Worm (Caenorhabditis elegans) whole organism, L4 larva: ENCODE data around the gene ZC262.7.

ENCODE experiments used
- F10B5.3 ChIP-seq: sonication (generic microtip); optimal IDR thresholded peaks from 2 replicates; lab custom pipeline; 2016; ENCODE audit warnings: mild to moderate bottlenecking, missing genetic modification characterization, missing compliant biosample characterization
- F44E2.7 ChIP-seq: fragments of 200-800 bp; sonication (Bioruptor generic); IDR thresholded peaks from 2 replicates; pipeline ENCODE4 v2.1.2; 2022; ENCODE audit warnings: missing genetic modification characterization, missing compliant biosample characterization
- T26A8.4 ChIP-seq: fragments of 200-800 bp; sonication (Bioruptor generic); IDR thresholded peaks from 2 replicates; pipeline ENCODE4 v1.3.6; 2022; ENCODE audit warnings: missing genetic modification characterization, missing compliant biosample characterization
- Y48G9A.11 ChIP-seq: fragments of 200-800 bp; sonication (Bioruptor generic); IDR thresholded peaks from 2 replicates; pipeline ENCODE4 v1.3.6; 2022; ENCODE audit warnings: missing genetic modification reagents, missing genetic modification characterization, missing compliant biosample characterization
- Y75B8A.6 ChIP-seq: fragments of 200-800 bp; sonication (Bioruptor generic); IDR thresholded peaks from 2 replicates; pipeline ENCODE4 v1.3.6; 2022; ENCODE audit warnings: missing genetic modification reagents, missing genetic modification characterization, missing compliant biosample characterization
- arid-1 ChIP-seq: fragments of 200-800 bp; sonication (Bioruptor generic); conservative IDR thresholded peaks from 2 replicates; pipeline ENCODE4 v1.3.6; 2022; ENCODE audit warnings: missing genetic modification reagents, missing genetic modification characterization, missing compliant biosample characterization
- ceh-20 ChIP-seq: fragments of 200-800 bp; sonication (Bioruptor generic); IDR thresholded peaks from 2 replicates; pipeline ENCODE4 v1.3.6; 2022; ENCODE audit warnings: missing genetic modification reagents, missing genetic modification characterization, missing compliant biosample characterization
- ceh-32 ChIP-seq: sonication (generic microtip); optimal IDR thresholded peaks from 2 replicates; lab custom pipeline; 2016; ENCODE audit warnings: mild to moderate bottlenecking, missing genetic modification characterization, missing compliant biosample characterization; ENCODE audit not compliant: poor library complexity
- ceh-82 ChIP-seq: sonication (generic microtip); optimal IDR thresholded peaks from 2 replicates; lab custom pipeline; 2017; ENCODE audit warnings: missing biosample characterization, missing genetic modification characterization
- daf-16 ChIP-seq, 3 experiments: sonication (generic microtip); optimal IDR thresholded peaks; 2 replicates each; lab custom pipeline; 2016 to 2017; ENCODE audit warnings: missing genetic modification characterization in 3 of 3, missing genetic modification reagents in 3 of 3, mild to moderate bottlenecking in 2 of 3, missing compliant biosample characterization in 2 of 3, missing biosample characterization in 1 of 3, moderate library complexity in 1 of 3
- dmd-6 ChIP-seq: fragments of 200-800 bp; sonication (Bioruptor generic); IDR thresholded peaks from 2 replicates; pipeline ENCODE4 v1.3.6; 2022; ENCODE audit warnings: missing genetic modification reagents, missing genetic modification characterization, missing compliant biosample characterization
- dve-1 ChIP-seq: sonication (generic microtip); optimal IDR thresholded peaks from 2 replicates; lab custom pipeline; 2017; ENCODE audit warnings: antibody characterized with exemption, mild to moderate bottlenecking, missing genetic modification characterization, missing compliant biosample characterization; ENCODE audit not compliant: insufficient read depth
- fkh-10 ChIP-seq: fragments of 150-350 bp; optimal IDR thresholded peaks from 2 replicates; lab custom pipeline; 2014; ENCODE audit warnings: missing biosample characterization, missing genetic modification reagents, missing genetic modification characterization
- hlh-11 ChIP-seq: fragments of 200-800 bp; sonication (Bioruptor generic); optimal IDR thresholded peaks from 2 replicates; lab custom pipeline; 2018; ENCODE audit warnings: mild to moderate bottlenecking, missing genetic modification characterization, missing compliant biosample characterization
- hlh-30 ChIP-seq: sonication (generic microtip); optimal IDR thresholded peaks from 2 replicates; lab custom pipeline; 2017; ENCODE audit warnings: antibody characterized with exemption, mild to moderate bottlenecking, missing genetic modification characterization, missing compliant biosample characterization; ENCODE audit not compliant: insufficient read depth
- lin-1 ChIP-seq: fragments of 200-800 bp; sonication (Bioruptor generic); IDR thresholded peaks from 2 replicates; pipeline ENCODE4 v1.3.6; 2022; ENCODE audit warnings: missing genetic modification reagents, missing genetic modification characterization, missing compliant biosample characterization
- lin-39 ChIP-seq: fragments of 150-350 bp; optimal IDR thresholded peaks from 2 replicates; lab custom pipeline; 2014; ENCODE audit warnings: missing biosample characterization, missing genetic modification reagents, missing genetic modification characterization
- lsy-2 ChIP-seq, 2 experiments: fragments of 150-350 bp in 1 of 2; sonication (generic microtip) in 1 of 2; optimal IDR thresholded peaks; 2 replicates each; lab custom pipeline; 2014 to 2017; ENCODE audit warnings: missing biosample characterization in 2 of 2, missing genetic modification characterization in 2 of 2
- madf-5 ChIP-seq, 2 experiments: fragments of 200-800 bp; sonication (Bioruptor generic); IDR thresholded peaks; 2 replicates each; pipeline ENCODE4 v1.3.6; 2022; ENCODE audit warnings: missing compliant biosample characterization in 2 of 2, missing genetic modification characterization in 2 of 2
- mdl-1 ChIP-seq, 2 experiments: fragments of 150-350 bp in 1 of 2; sonication (generic microtip) in 1 of 2; optimal IDR thresholded peaks; 2 replicates each; lab custom pipeline; 2014 to 2017; ENCODE audit warnings: missing biosample characterization in 2 of 2, missing genetic modification characterization in 2 of 2
- mdt-29 ChIP-seq: fragments of 200-800 bp; sonication (Bioruptor generic); IDR thresholded peaks from 2 replicates; pipeline ENCODE4 v1.3.6; 2022; ENCODE audit warnings: missing genetic modification reagents, missing genetic modification characterization, missing compliant biosample characterization
- mes-2 ChIP-seq: sonication (generic microtip); optimal IDR thresholded peaks from 2 replicates; lab custom pipeline; 2016; ENCODE audit warnings: missing genotype, mild to moderate bottlenecking, missing genetic modification characterization, missing compliant biosample characterization; ENCODE audit not compliant: poor library complexity, severe bottlenecking
- mxl-3 ChIP-seq: fragments of 200-800 bp; sonication (Bioruptor generic); optimal IDR thresholded peaks from 2 replicates; lab custom pipeline; 2018; ENCODE audit warnings: mild to moderate bottlenecking, missing genetic modification characterization, missing compliant biosample characterization
- nhr-11 ChIP-seq: fragments of 150-350 bp; optimal IDR thresholded peaks from 2 replicates; lab custom pipeline; 2014; ENCODE audit warnings: missing biosample characterization, missing genetic modification characterization
- nhr-77 ChIP-seq: fragments of 150-350 bp; optimal IDR thresholded peaks from 2 replicates; lab custom pipeline; 2014; ENCODE audit warnings: missing biosample characterization, missing genetic modification characterization
- php-3 ChIP-seq: fragments of 200-800 bp; sonication (Bioruptor generic); IDR thresholded peaks from 2 replicates; pipeline ENCODE4 v1.3.6; 2022; ENCODE audit warnings: missing genetic modification reagents, missing genetic modification characterization, missing compliant biosample characterization
- saeg-2 ChIP-seq: fragments of 200-800 bp; sonication (Bioruptor generic); IDR thresholded peaks from 2 replicates; pipeline ENCODE4 v1.3.6; 2022; ENCODE audit warnings: missing genetic modification reagents, missing genetic modification characterization, missing compliant biosample characterization
- snpc-1.2 ChIP-seq: fragments of 200-800 bp; sonication (Bioruptor generic); IDR thresholded peaks from 2 replicates; pipeline ENCODE4 v1.3.6; 2022; ENCODE audit warnings: missing genetic modification reagents, missing genetic modification characterization, missing compliant biosample characterization
- unc-62 ChIP-seq, 3 experiments: fragments of 150-350 bp in 1 of 3; sonication (generic microtip); optimal IDR thresholded peaks in 2 of 3; peaks in 1 of 3; 1 replicate in 1 of 3; 2 replicates in 2 of 3; lab custom pipeline; 2014 to 2017; ENCODE audit warnings: missing biosample characterization in 3 of 3, missing genetic modification characterization in 3 of 3, missing genetic modification reagents in 3 of 3, missing genotype in 1 of 3
- ztf-11 ChIP-seq: fragments of 150-350 bp; optimal IDR thresholded peaks from 2 replicates; lab custom pipeline; 2014; ENCODE audit warnings: missing biosample characterization, missing genetic modification characterization
- ztf-7 ChIP-seq: fragments of 150-350 bp; optimal IDR thresholded peaks from 2 replicates; lab custom pipeline; 2014; ENCODE audit warnings: missing biosample characterization, missing genetic modification characterization

Gene ZC262.7

DNA sequence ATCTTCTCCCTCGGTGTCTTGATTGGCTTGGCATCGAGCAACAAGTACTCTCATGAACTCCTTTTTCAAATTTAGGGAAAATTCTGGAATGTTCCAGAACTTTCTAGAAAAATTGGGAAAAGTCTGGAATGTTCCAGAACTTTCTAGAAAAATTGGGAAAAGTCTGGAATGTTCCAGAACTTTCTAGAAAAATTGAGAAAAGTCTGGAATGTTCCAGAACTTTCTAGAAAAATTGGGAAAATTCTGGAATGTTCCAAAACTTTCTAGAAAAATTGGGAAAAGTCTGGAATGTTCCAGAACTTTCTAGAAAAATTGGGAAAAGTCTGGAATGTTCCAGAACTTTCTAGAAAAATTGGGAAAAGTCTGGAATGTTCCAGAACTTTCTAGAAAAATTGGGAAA lies at the start of gene ZC262.7:
Gene ZC262.7 (minus strand): TSS at position 54 of the 400 bp plus-strand sequence.
- TF ChIP-seq arid-1 (GFP tag; lab: Robert Waterston, UW): peak; percentile 44; the same call in 1 of the 2 replicates
- TF ChIP-seq lin-1 (GFP tag; lab: Robert Waterston, UW): peak; percentile 62; the same call in 1 of the 2 replicates
- TF ChIP-seq Y48G9A.11 (GFP tag; lab: Robert Waterston, UW): peak; percentile 37; the same call in 1 of the 2 replicates
- TF ChIP-seq mdt-29 (GFP tag; lab: Robert Waterston, UW): peak; percentile 72
- TF ChIP-seq snpc-1.2 (GFP tag; lab: Robert Waterston, UW): peak; percentile 17; the same call in 1 of the 2 replicates

DNA sequence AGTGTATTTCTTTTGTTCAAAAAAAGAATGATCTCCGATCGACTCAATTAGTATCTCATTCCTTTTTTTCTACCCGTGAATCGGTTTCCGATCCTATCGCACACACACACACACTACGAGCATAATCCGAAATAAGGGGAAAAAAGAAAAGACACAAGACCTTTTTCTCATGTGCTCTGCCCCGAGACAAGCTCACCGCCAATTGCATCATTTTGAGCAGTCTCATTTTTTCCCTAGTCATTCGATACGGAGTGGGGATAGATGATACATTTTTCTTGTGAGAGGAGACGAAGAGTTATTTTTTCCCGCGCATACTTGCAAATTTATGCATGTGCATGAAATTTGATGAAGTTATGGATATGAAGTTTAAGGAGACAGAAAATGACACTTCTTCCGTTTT lies 48.2 kb upstream of the ZC262.7 start:
- TF ChIP-seq fkh-10 (GFP tag; lab: Kevin White, UChicago): peak; percentile 27
- TF ChIP-seq unc-62 (GFP tag; optimal IDR thresholded peaks at IDR 0.05 in 1 of 2; lab: Kevin White, UChicago): peak in 1 of 2 experiments; percentile 4
- no peak for TF ChIP-seq unc-62 (tag; optimal IDR thresholded peaks at IDR 0.05; lab: Kevin White, UChicago)
- peak; percentile 14; the same call in 1 of the 2 replicates for TF ChIP-seq dmd-6 (GFP tag; lab: Robert Waterston, UW)
- TF ChIP-seq hlh-30 (tag; lab: Kevin White, UChicago): peak; percentile 85
- TF ChIP-seq nhr-77 (tag; lab: Kevin White, UChicago): no peak
- TF ChIP-seq lsy-2 (tag; optimal IDR thresholded peaks at IDR 0.05; lab: Kevin White, UChicago): peak; percentile 33 to 56
- no peak for TF ChIP-seq nhr-11 (tag; lab: Kevin White, UChicago)
- TF ChIP-seq mdl-1 (tag; optimal IDR thresholded peaks at IDR 0.05; lab: Kevin White, UChicago): peak in 1 of 2 experiments; percentile 28
- TF ChIP-seq mxl-3 (GFP tag; lab: Kevin White, UChicago): no peak
- no peak for TF ChIP-seq ceh-32
- no peak for TF ChIP-seq mdt-29 (GFP tag; lab: Robert Waterston, UW)

DNA sequence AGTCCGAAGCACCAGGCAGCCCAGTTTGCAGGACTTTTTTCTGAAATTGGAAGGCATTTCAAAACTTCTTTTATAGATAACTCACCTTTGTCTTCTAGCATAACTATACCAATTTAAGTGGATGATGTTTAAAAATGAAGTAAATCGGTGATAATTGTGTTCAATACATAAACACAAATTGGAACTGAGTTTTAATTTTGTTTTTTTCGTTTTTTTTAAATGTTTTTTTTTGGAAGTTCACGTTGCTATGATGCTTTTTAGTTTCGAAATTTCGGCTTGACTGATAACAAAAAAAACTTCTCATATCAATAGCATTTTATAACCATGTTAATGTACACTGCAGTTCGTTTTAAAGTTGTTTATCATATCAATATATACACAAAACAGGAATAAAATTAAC lies 45.4 kb upstream of the ZC262.7 start, which contains the start of gene ZK353.4:
Gene ZK353.4 (minus strand): TSS at position 101 of the 400 bp plus-strand sequence.
- TF ChIP-seq Y75B8A.6 (GFP tag; lab: Robert Waterston, UW) (no peak), mxl-3 (GFP tag; lab: Kevin White, UChicago) (no peak), ceh-20 (no peak), T26A8.4 (no peak)

DNA sequence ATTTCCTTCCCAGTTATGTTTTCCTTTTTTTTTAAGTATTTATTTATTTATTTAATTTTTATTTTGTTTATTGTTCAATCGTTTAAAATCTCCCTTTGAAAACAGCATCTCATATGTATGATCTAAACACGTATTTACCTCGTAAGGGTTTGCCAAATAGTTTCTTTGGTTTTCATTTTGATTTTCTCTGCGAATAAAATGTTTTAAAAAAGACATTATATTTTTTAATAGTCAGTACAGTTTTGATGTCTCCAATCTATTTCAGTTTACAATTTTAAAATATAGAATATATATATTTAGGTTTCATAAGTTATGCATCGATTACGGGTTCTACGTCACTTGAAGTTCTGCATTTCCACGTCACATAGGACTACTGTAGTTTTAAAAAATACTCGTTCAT lies 36.5 kb upstream of the ZC262.7 start, which contains the start of gene R05D3.12:
Gene R05D3.12 (plus strand): TSS at position 301 of the 400 bp plus-strand sequence.
- no peak for TF ChIP-seq php-3
- TF ChIP-seq lin-39: no peak
- TF ChIP-seq saeg-2 (GFP tag; lab: Robert Waterston, UW): no peak
- no peak for TF ChIP-seq dve-1 (tag; lab: Kevin White, UChicago)
- no peak for TF ChIP-seq F44E2.7
- no peak for TF ChIP-seq mes-2
- TF ChIP-seq daf-16 (GFP tag; optimal IDR thresholded peaks at IDR 0.05; lab: Kevin White, UChicago): no peak
- no peak for TF ChIP-seq daf-16 (tag; optimal IDR thresholded peaks at IDR 0.05; lab: Kevin White, UChicago)
- TF ChIP-seq fkh-10 (GFP tag; lab: Kevin White, UChicago): no peak
- TF ChIP-seq F10B5.3 (tag; lab: Kevin White, UChicago): no peak
- no peak for TF ChIP-seq madf-5 (GFP tag; IDR thresholded peaks at IDR 0.05; lab: Robert Waterston, UW)
- no peak for TF ChIP-seq unc-62 (GFP tag; optimal IDR thresholded peaks at IDR 0.05 in 1 of 2; lab: Kevin White, UChicago)
- no peak for TF ChIP-seq unc-62 (tag; optimal IDR thresholded peaks at IDR 0.05; lab: Kevin White, UChicago)
- TF ChIP-seq hlh-11 (tag; lab: Kevin White, UChicago): no peak
- TF ChIP-seq Y48G9A.11 (GFP tag; lab: Robert Waterston, UW): no peak
- TF ChIP-seq ztf-7: no peak
- TF ChIP-seq snpc-1.2 (GFP tag; lab: Robert Waterston, UW): no peak
- no peak for TF ChIP-seq ztf-11 (tag; lab: Kevin White, UChicago)
- TF ChIP-seq ceh-82 (tag; lab: Kevin White, UChicago): no peak
